Worm (Caenorhabditis elegans): Measurements from ENCODE around the gene F55C9.3.
"Not testable (repeated sequence)": the region's sequence is repeated elsewhere in the genome, so short reads cannot be mapped to it uniquely, and the experiment has no call there.

The F55C9.3 gene

DNA sequence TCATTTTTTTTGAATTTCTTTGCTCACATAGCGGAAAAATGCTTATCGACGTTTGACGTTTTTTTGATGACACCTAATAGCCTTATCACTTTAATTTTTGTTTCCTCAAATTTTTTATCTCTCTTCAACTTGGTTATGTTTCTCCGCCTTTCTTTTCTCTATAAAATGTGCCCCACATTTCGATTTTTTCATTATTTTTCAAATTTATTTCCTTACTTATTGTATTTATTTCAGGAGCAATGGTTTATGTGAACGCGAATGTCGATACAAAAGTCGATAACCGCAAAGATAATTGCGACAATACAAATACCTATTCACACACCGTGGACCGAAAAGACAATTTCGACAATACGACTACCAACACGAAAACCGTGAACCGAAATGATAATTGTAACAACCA is 32.4 kb upstream of the F55C9.3 start, which contains the start of gene sdz-6:
Gene sdz-6, plus strand, starts transcription at position 229 of the 400 bp plus-strand sequence.
- TF ChIP-seq fkh-8 (tag; optimal IDR thresholded peaks at IDR 0.05) = no peak
- no peak for TF ChIP-seq mep-1 (tag; optimal IDR thresholded peaks at IDR 0.05)
- no peak for TF ChIP-seq lin-35 (GFP tag; optimal IDR thresholded peaks at IDR 0.05)
- TF ChIP-seq elt-2 (tag; optimal IDR thresholded peaks at IDR 0.05) = peak; percentile 25
- TF ChIP-seq skn-1 (tag; optimal IDR thresholded peaks at IDR 0.05) = no peak
- TF ChIP-seq nhr-12 (tag; optimal IDR thresholded peaks at IDR 0.05) = no peak

DNA sequence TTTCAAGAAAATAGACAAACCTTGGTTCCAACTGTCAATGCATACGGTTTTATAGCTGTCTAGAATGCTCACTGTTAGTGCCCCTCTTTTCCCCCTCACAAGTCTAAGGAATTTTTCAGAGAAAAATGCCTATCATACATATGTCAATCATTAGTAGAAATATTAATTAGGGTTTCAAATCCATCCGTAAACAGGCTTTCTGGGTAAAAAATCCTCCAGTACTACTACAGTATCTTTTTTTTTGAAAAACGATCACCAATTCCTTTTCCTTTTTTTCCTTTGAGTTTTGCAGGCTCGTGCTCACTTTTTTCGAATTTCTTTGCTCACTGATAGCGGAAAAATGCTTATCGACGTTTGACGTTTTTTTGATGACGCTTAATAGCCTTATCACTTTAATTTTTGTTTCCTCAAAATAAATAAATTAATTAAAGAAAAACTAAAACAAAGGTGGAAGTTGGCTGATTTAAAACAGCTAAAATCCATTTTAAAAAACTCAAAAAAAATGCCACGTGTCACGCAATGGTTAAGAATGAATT is 31.6 kb upstream of the F55C9.3 start, which contains the start of gene C43D7.7:
Gene C43D7.7, minus strand, starts transcription at position 51 of the 536 bp plus-strand sequence.
- peak; percentile 69 for TF ChIP-seq elt-2 (tag; optimal IDR thresholded peaks at IDR 0.05)
- no peak for TF ChIP-seq ama-1 (optimal IDR thresholded peaks at IDR 0.05)

DNA sequence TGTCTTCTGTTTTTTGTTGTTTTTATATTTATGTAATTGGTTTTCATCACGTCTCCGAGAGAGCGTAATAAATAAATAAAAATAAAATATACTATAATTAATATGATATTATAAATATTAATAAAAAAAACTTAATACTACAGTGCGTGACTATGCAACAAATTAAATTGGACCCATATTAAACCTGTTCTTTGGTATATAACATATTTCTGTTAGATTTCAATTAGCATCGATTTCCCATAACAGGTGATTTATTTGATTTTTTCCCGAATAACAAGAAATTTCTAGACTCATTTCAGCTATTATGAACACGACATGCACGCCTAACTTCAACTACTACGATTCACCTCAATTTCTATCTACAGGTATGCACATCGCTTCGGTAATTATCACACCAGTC is 29.1 kb upstream of the F55C9.3 start, which contains the start of gene srh-208:
Gene srh-208, plus strand, starts transcription at position 301 of the 400 bp plus-strand sequence.
- not testable (repeated sequence) for TF ChIP-seq nhr-20, unc-130, hlh-4 (tag; optimal IDR thresholded peaks at IDR 0.05)

DNA sequence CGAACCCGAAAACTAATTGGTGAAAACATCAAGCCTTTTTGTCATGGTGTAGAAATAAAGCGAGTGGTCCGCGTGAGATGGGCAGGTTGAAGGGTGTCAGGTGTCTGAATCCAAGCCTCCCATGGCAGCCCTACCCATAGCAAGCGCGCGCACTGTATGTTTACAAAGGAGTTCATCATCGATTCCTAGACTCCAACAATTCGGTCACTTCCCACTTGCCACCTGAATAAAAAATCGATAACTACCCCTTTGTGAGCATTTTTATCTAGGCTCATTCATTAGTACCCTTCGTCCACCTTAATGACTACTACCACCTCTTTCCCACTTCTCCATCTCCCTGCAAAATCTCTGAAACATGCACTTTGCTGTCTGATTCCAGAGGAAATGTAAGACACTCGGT is 25.0 kb upstream of the F55C9.3 start, which contains the start of gene fbxb-64:
Gene fbxb-64, plus strand, starts transcription at position 301 of the 400 bp plus-strand sequence.
- no peak for TF ChIP-seq aha-1 (tag; optimal IDR thresholded peaks at IDR 0.05)
- TF ChIP-seq sptf-1 (tag; optimal IDR thresholded peaks at IDR 0.05) = no peak
- TF ChIP-seq tlp-1 (tag; optimal IDR thresholded peaks at IDR 0.05) = no peak
- TF ChIP-seq nhr-19 (GFP tag; conservative IDR thresholded peaks at IDR 0.05) = no peak
- TF ChIP-seq nhr-90 (tag; optimal IDR thresholded peaks at IDR 0.05; ENCODE audit: poor library complexity) = no peak
- no peak for TF ChIP-seq lir-3 (tag; optimal IDR thresholded peaks at IDR 0.05; ENCODE audit: poor library complexity)
- TF ChIP-seq lin-39 (tag; optimal IDR thresholded peaks at IDR 0.05) = no peak
- TF ChIP-seq ztf-11 (tag; optimal IDR thresholded peaks at IDR 0.05) = no peak
- no peak for TF ChIP-seq vab-15 (tag; optimal IDR thresholded peaks at IDR 0.05)

DNA sequence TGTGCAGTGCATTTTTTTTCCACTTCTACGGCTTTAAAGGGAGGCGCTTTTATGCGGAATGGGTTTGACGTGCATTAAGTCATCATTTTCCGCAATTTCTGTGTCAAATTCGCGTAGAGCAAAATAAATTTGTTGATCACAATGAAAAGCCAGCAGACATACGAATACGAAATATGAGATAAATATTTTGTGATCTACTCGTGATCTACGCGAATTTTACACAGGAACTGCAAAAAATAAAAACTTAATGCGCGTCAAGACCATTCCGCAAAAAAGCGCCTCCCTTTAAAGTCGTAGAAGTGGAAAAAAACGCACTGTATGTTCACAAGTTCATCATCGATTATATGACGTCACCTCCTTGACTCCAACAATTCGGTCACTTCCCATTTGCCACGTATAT is 23.4 kb upstream of the F55C9.3 start, which contains the start of gene C43D7.8:
Gene C43D7.8, minus strand, starts transcription at position 101 of the 400 bp plus-strand sequence.
- TF ChIP-seq ets-5 (GFP tag; IDR thresholded peaks at IDR 0.05) (no peak), nhr-85 (tag) (no peak), jun-1 (tag; optimal IDR thresholded peaks at IDR 0.05) (no peak), C04F5.9 (tag; optimal IDR thresholded peaks at IDR 0.05) (no peak), vab-15 (tag; optimal IDR thresholded peaks at IDR 0.05) (no peak), snpc-4 (tag; optimal IDR thresholded peaks at IDR 0.05) (no peak), unc-130 (tag; optimal IDR thresholded peaks at IDR 0.05) (no peak), nhr-47 (tag; optimal IDR thresholded peaks at IDR 0.05) (no peak), skn-1 (tag; optimal IDR thresholded peaks at IDR 0.05) (no peak), C16A3.4 (tag; optimal IDR thresholded peaks at IDR 0.05) (no peak), nhr-90 (tag; optimal IDR thresholded peaks at IDR 0.05; ENCODE audit: poor library complexity) (no peak), elt-3 (tag; optimal IDR thresholded peaks at IDR 0.05) (no peak), fkh-4 (tag; optimal IDR thresholded peaks at IDR 0.05; ENCODE audit: borderline replicate concordance) (no peak)

DNA sequence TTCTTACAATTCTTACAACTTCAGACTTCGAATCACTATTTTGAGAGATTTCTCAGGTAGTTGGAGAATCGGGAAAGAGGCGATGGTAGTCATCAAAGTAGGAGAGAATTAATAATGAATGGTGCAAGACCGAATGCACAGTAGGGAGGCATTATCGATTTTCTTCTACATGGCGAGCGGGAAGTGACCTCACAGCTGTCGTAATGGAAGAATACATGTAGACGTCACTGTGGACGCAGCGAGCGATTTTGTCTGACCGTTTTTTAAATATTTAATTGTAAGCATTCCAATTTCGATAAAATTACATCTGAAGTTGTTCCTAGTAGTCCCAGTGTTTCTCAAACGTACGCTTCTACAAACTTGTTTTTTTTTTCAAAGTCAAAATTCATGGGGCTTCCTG is 21.6 kb upstream of the F55C9.3 start, which contains the start of gene F55C9.11:
Gene F55C9.11, minus strand, starts transcription at position 101 of the 400 bp plus-strand sequence.
- no peak for TF ChIP-seq efl-1 (optimal IDR thresholded peaks at IDR 0.05)
- TF ChIP-seq efl-1 (GFP tag; optimal IDR thresholded peaks at IDR 0.05 in 1 of 2) = peak in 1 of 2 experiments; percentile 77
- no peak for TF ChIP-seq egl-27 (tag; optimal IDR thresholded peaks at IDR 0.05)
